Worm (Caenorhabditis elegans): ENCODE measurements around the gene AH10.2.

- TF ChIP-seq lin-13 (tag; optimal IDR thresholded peaks at IDR 0.05) (no peak), mep-1 (tag; optimal IDR thresholded peaks at IDR 0.05) (no peak), unc-62 (GFP tag; optimal IDR thresholded peaks at IDR 0.05) (no peak), ztf-11 (tag; optimal IDR thresholded peaks at IDR 0.05) (no peak), lsy-2 (tag; optimal IDR thresholded peaks at IDR 0.05) (no peak), elt-3 (tag; optimal IDR thresholded peaks at IDR 0.05) (no peak), nhr-237 (tag; optimal IDR thresholded peaks at IDR 0.05) (no peak), snpc-4 (tag; optimal IDR thresholded peaks at IDR 0.05) (no peak), pha-4 (tag; optimal IDR thresholded peaks at IDR 0.05) (no peak), drap-1 (GFP tag; optimal IDR thresholded peaks at IDR 0.05) (no peak), sem-2 (GFP tag; optimal IDR thresholded peaks at IDR 0.05) (no peak), blmp-1 (tag; optimal IDR thresholded peaks at IDR 0.05) (no peak)
Measured at ce11 chrV:14146199-14146598, 10.4 kb upstream of the AH10.2 start, which contains the start of gene acs-10.

Data from whole organism, mixed stage, embryonic.